Worm (Caenorhabditis elegans) whole organism, L4 larva: Measurements from ENCODE around the gene F53F1.3.

Experiments
- D1046.2 ChIP-seq: fragments of 200-800 bp; sonication (Bioruptor generic); IDR thresholded peaks from 2 replicates; pipeline ENCODE4 v1.3.6; 2022; ENCODE audit warnings: missing genetic modification characterization, missing compliant biosample characterization
- F10B5.3 ChIP-seq: sonication (generic microtip); optimal IDR thresholded peaks from 2 replicates; lab custom pipeline; 2016; ENCODE audit warnings: mild to moderate bottlenecking, missing genetic modification characterization, missing compliant biosample characterization
- F26F4.8 ChIP-seq: fragments of 200-800 bp; sonication (Bioruptor generic); conservative IDR thresholded peaks from 2 replicates; pipeline ENCODE4 v1.3.6; 2022; ENCODE audit warnings: missing genetic modification characterization, missing compliant biosample characterization
- F37D6.2 ChIP-seq: sonication (generic microtip); optimal IDR thresholded peaks from 2 replicates; lab custom pipeline; 2016; ENCODE audit warnings: mild to moderate bottlenecking, missing genetic modification characterization, missing compliant biosample characterization
- F49E8.2 ChIP-seq: sonication (generic microtip); optimal IDR thresholded peaks from 2 replicates; lab custom pipeline; 2016; ENCODE audit warnings: missing compliant biosample characterization, mild to moderate bottlenecking, missing genetic modification characterization, borderline replicate concordance
- T26A8.4 ChIP-seq: fragments of 200-800 bp; sonication (Bioruptor generic); IDR thresholded peaks from 2 replicates; pipeline ENCODE4 v1.3.6; 2022; ENCODE audit warnings: missing genetic modification characterization, missing compliant biosample characterization
- Y105C5A.15 ChIP-seq: fragments of 200-800 bp; sonication (Bioruptor generic); IDR thresholded peaks from 2 replicates; pipeline ENCODE4 v1.3.6; 2022; ENCODE audit warnings: missing genetic modification characterization, missing compliant biosample characterization
- ZK337.2 ChIP-seq: fragments of 200-800 bp; sonication (Bioruptor generic); IDR thresholded peaks from 2 replicates; pipeline ENCODE4 v1.3.6; 2022; ENCODE audit warnings: missing genetic modification reagents, missing genetic modification characterization, missing compliant biosample characterization
- aha-1 ChIP-seq: fragments of 150-350 bp; peaks from one replicate; lab custom pipeline; 2014; ENCODE audit warnings: missing biosample characterization, missing genetic modification characterization
- ama-1 ChIP-seq: fragments of 150-350 bp; optimal IDR thresholded peaks from 2 replicates; lab custom pipeline; 2014; ENCODE audit warnings: inconsistent platforms, mixed read lengths
- attf-4 ChIP-seq: sonication (generic microtip); optimal IDR thresholded peaks from 3 replicates; lab custom pipeline; 2017; ENCODE audit warnings: missing biosample characterization, missing genetic modification characterization
- ceh-20 ChIP-seq: fragments of 200-800 bp; sonication (Bioruptor generic); IDR thresholded peaks from 2 replicates; pipeline ENCODE4 v1.3.6; 2022; ENCODE audit warnings: missing genetic modification reagents, missing genetic modification characterization, missing compliant biosample characterization
- ceh-28 ChIP-seq: fragments of 150-350 bp; optimal IDR thresholded peaks from 2 replicates; lab custom pipeline; 2014; ENCODE audit warnings: missing biosample characterization, missing genetic modification reagents, missing genetic modification characterization
- ceh-44 ChIP-seq: fragments of 200-800 bp; sonication (Bioruptor generic); IDR thresholded peaks from 2 replicates; pipeline ENCODE4 v1.3.6; 2022; ENCODE audit warnings: missing genetic modification reagents, missing genetic modification characterization, missing compliant biosample characterization
- ceh-62 ChIP-seq: sonication (generic microtip); optimal IDR thresholded peaks from 2 replicates; lab custom pipeline; 2017; ENCODE audit warnings: missing biosample characterization, missing genetic modification characterization
- ces-1 ChIP-seq: fragments of 150-350 bp; sonication (generic microtip); optimal IDR thresholded peaks from 4 replicates; lab custom pipeline; 2014; ENCODE audit warnings: missing biosample characterization, missing genetic modification reagents, missing genetic modification characterization
- ctbp-1 ChIP-seq: fragments of 200-800 bp; sonication (Bioruptor generic); IDR thresholded peaks from 2 replicates; pipeline ENCODE4 v1.3.6; 2022; ENCODE audit warnings: missing genetic modification reagents, missing genetic modification characterization, missing compliant biosample characterization
- daf-12 ChIP-seq: fragments of 150-350 bp; optimal IDR thresholded peaks from 2 replicates; lab custom pipeline; 2014; ENCODE audit warnings: missing biosample characterization, missing genetic modification reagents, missing genetic modification characterization
- daf-8 ChIP-seq: fragments of 200-800 bp; sonication (Bioruptor generic); IDR thresholded peaks from 2 replicates; pipeline ENCODE4 v1.3.6; 2022; ENCODE audit warnings: missing genetic modification characterization, missing compliant biosample characterization
- dmd-6 ChIP-seq: fragments of 200-800 bp; sonication (Bioruptor generic); IDR thresholded peaks from 2 replicates; pipeline ENCODE4 v1.3.6; 2022; ENCODE audit warnings: missing genetic modification reagents, missing genetic modification characterization, missing compliant biosample characterization
- dmd-8 ChIP-seq: fragments of 200-800 bp; sonication (Bioruptor generic); IDR thresholded peaks from 2 replicates; pipeline ENCODE4 v1.3.6; 2022; ENCODE audit warnings: missing genetic modification characterization, missing compliant biosample characterization
- dmd-9 ChIP-seq: fragments of 200-800 bp; sonication (Bioruptor generic); IDR thresholded peaks from 2 replicates; pipeline ENCODE4 v1.3.6; 2022; ENCODE audit warnings: missing genetic modification reagents, missing genetic modification characterization, missing compliant biosample characterization
- dpl-1 ChIP-seq: fragments of 150-350 bp; optimal IDR thresholded peaks from 2 replicates; lab custom pipeline; 2014; ENCODE audit warnings: missing biosample characterization, missing genetic modification reagents, missing genetic modification characterization
- dve-1 ChIP-seq: sonication (generic microtip); optimal IDR thresholded peaks from 2 replicates; lab custom pipeline; 2017; ENCODE audit warnings: antibody characterized with exemption, mild to moderate bottlenecking, missing genetic modification characterization, missing compliant biosample characterization; ENCODE audit not compliant: insufficient read depth
- egl-27 ChIP-seq: sonication (generic microtip); optimal IDR thresholded peaks from 3 replicates; lab custom pipeline; 2017; ENCODE audit warnings: missing biosample characterization, missing genetic modification reagents, missing genetic modification characterization
- egl-43 ChIP-seq: fragments of 200-800 bp; sonication (Bioruptor generic); IDR thresholded peaks from 2 replicates; pipeline ENCODE4 v1.3.6; 2022; ENCODE audit warnings: missing genetic modification reagents, missing genetic modification characterization, missing compliant biosample characterization
- gei-8 ChIP-seq: fragments of 200-800 bp; sonication (Bioruptor generic); optimal IDR thresholded peaks from 2 replicates; lab custom pipeline; 2018; ENCODE audit warnings: mild to moderate bottlenecking, missing genetic modification characterization, missing compliant biosample characterization
- hlh-11 ChIP-seq: fragments of 200-800 bp; sonication (Bioruptor generic); optimal IDR thresholded peaks from 2 replicates; lab custom pipeline; 2018; ENCODE audit warnings: mild to moderate bottlenecking, missing genetic modification characterization, missing compliant biosample characterization
- hmg-1.1 ChIP-seq: fragments of 200-800 bp; sonication (Bioruptor generic); IDR thresholded peaks from 2 replicates; pipeline ENCODE4 v1.3.6; 2022; ENCODE audit warnings: missing genetic modification reagents, missing genetic modification characterization, missing compliant biosample characterization
- lin-15B ChIP-seq: fragments of 150-350 bp; sonication (generic microtip); optimal IDR thresholded peaks from 3 replicates; lab custom pipeline; 2014; ENCODE audit warnings: missing biosample characterization, missing genetic modification characterization
- lin-29 ChIP-seq: fragments of 200-800 bp; sonication (Bioruptor generic); IDR thresholded peaks from 2 replicates; pipeline ENCODE4 v1.3.6; 2022; ENCODE audit warnings: missing genetic modification reagents, missing genetic modification characterization, missing compliant biosample characterization
- lin-39 ChIP-seq: fragments of 150-350 bp; optimal IDR thresholded peaks from 2 replicates; lab custom pipeline; 2014; ENCODE audit warnings: missing biosample characterization, missing genetic modification reagents, missing genetic modification characterization
- madf-5 ChIP-seq, 2 experiments: fragments of 200-800 bp; sonication (Bioruptor generic); IDR thresholded peaks; 2 replicates each; pipeline ENCODE4 v1.3.6; 2022; ENCODE audit warnings: missing compliant biosample characterization in 2 of 2, missing genetic modification characterization in 2 of 2
- mdl-1 ChIP-seq, 2 experiments: fragments of 150-350 bp in 1 of 2; sonication (generic microtip) in 1 of 2; optimal IDR thresholded peaks; 2 replicates each; lab custom pipeline; 2014 to 2017; ENCODE audit warnings: missing biosample characterization in 2 of 2, missing genetic modification characterization in 2 of 2
- mdt-29 ChIP-seq: fragments of 200-800 bp; sonication (Bioruptor generic); IDR thresholded peaks from 2 replicates; pipeline ENCODE4 v1.3.6; 2022; ENCODE audit warnings: missing genetic modification reagents, missing genetic modification characterization, missing compliant biosample characterization
- mxl-3 ChIP-seq: fragments of 200-800 bp; sonication (Bioruptor generic); optimal IDR thresholded peaks from 2 replicates; lab custom pipeline; 2018; ENCODE audit warnings: mild to moderate bottlenecking, missing genetic modification characterization, missing compliant biosample characterization
- nhr-102 ChIP-seq: sonication (generic microtip); optimal IDR thresholded peaks from 2 replicates; lab custom pipeline; 2016; ENCODE audit warnings: mild to moderate bottlenecking, missing genetic modification characterization, moderate library complexity, missing compliant biosample characterization
- nhr-11 ChIP-seq: fragments of 150-350 bp; optimal IDR thresholded peaks from 2 replicates; lab custom pipeline; 2014; ENCODE audit warnings: missing biosample characterization, missing genetic modification characterization
- nhr-25 ChIP-seq: sonication (generic microtip); optimal IDR thresholded peaks from 2 replicates; lab custom pipeline; 2017; ENCODE audit warnings: missing genetic modification characterization, mild to moderate bottlenecking, missing compliant biosample characterization, antibody characterized with exemption, moderate library complexity, borderline replicate concordance; ENCODE audit not compliant: insufficient read depth
- nhr-28 ChIP-seq: fragments of 150-350 bp; optimal IDR thresholded peaks from 2 replicates; lab custom pipeline; 2014; ENCODE audit warnings: missing biosample characterization, missing genetic modification characterization
- nhr-41 ChIP-seq: fragments of 200-800 bp; sonication (Bioruptor generic); IDR thresholded peaks from 2 replicates; pipeline ENCODE4 v1.3.6; 2022; ENCODE audit warnings: missing genetic modification reagents, missing genetic modification characterization, missing compliant biosample characterization
- nhr-42 ChIP-seq: fragments of 200-800 bp; sonication (Bioruptor generic); IDR thresholded peaks from 2 replicates; pipeline ENCODE4 v1.3.6; 2022; ENCODE audit warnings: missing genetic modification characterization, missing compliant biosample characterization
- nhr-77 ChIP-seq: fragments of 150-350 bp; optimal IDR thresholded peaks from 2 replicates; lab custom pipeline; 2014; ENCODE audit warnings: missing biosample characterization, missing genetic modification characterization
- php-3 ChIP-seq: fragments of 200-800 bp; sonication (Bioruptor generic); IDR thresholded peaks from 2 replicates; pipeline ENCODE4 v1.3.6; 2022; ENCODE audit warnings: missing genetic modification reagents, missing genetic modification characterization, missing compliant biosample characterization
- rbr-2 ChIP-seq: sonication (generic microtip); optimal IDR thresholded peaks from 2 replicates; lab custom pipeline; 2016; ENCODE audit warnings: missing genotype, missing genetic modification characterization, missing compliant biosample characterization
- set-16 ChIP-seq: fragments of 200-800 bp; sonication (Bioruptor generic); IDR thresholded peaks from 2 replicates; pipeline ENCODE4 v1.3.6; 2022; ENCODE audit warnings: missing genetic modification reagents, missing genetic modification characterization, missing compliant biosample characterization
- snpc-1.2 ChIP-seq: fragments of 200-800 bp; sonication (Bioruptor generic); IDR thresholded peaks from 2 replicates; pipeline ENCODE4 v1.3.6; 2022; ENCODE audit warnings: missing genetic modification reagents, missing genetic modification characterization, missing compliant biosample characterization
- tag-97 ChIP-seq: fragments of 200-800 bp; sonication (Bioruptor generic); IDR thresholded peaks from 2 replicates; pipeline ENCODE4 v1.3.6; 2022; ENCODE audit warnings: missing genetic modification characterization, missing compliant biosample characterization
- unc-39 ChIP-seq: sonication (generic microtip); optimal IDR thresholded peaks from 2 replicates; lab custom pipeline; 2017; ENCODE audit warnings: missing biosample characterization, missing genetic modification characterization
- unc-62 ChIP-seq, 3 experiments: fragments of 150-350 bp in 1 of 3; sonication (generic microtip); optimal IDR thresholded peaks in 2 of 3; peaks in 1 of 3; 1 replicate in 1 of 3; 2 replicates in 2 of 3; lab custom pipeline; 2014 to 2017; ENCODE audit warnings: missing biosample characterization in 3 of 3, missing genetic modification characterization in 3 of 3, missing genetic modification reagents in 3 of 3, missing genotype in 1 of 3
- zfp-2 ChIP-seq: sonication (generic microtip); optimal IDR thresholded peaks from 2 replicates; lab custom pipeline; 2016; ENCODE audit warnings: mild to moderate bottlenecking, missing genetic modification characterization, missing compliant biosample characterization
- zfp-3 ChIP-seq: fragments of 200-800 bp; sonication (Bioruptor generic); conservative IDR thresholded peaks from 2 replicates; pipeline ENCODE4 v1.3.6; 2022; ENCODE audit warnings: missing genetic modification reagents, missing genetic modification characterization, missing compliant biosample characterization

Gene F53F1.3

DNA sequence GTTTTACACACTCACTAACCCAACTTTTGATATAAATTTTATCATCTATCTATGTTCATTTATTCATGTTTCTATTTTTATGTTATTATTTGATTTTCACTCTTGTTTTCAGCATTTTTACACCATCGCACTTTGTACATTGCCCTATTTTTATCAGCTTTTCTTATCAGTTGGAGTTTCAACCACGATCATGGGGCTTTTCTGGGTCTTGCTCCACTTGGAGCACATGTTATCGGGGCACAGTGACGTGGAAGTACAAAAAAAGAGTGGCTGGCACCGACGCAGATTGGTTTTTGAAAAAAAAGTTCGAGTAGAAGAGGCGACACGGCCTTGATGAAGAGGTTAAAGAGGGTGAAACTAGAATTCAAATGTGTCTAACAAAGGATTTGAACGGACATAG, 30.9 kb upstream of the F53F1.3 start (continued):
- TF ChIP-seq Y105C5A.15 (GFP tag; lab: Robert Waterston, UW) (no peak), gei-8 (GFP tag; lab: Kevin White, UChicago) (no peak), nhr-77 (tag; lab: Kevin White, UChicago) (peak; percentile 79), egl-43 (no peak), unc-39 (tag; lab: Kevin White, UChicago) (no peak), dmd-9 (GFP tag; lab: Robert Waterston, UW) (no peak), F37D6.2 (tag; lab: Kevin White, UChicago) (no peak), ZK337.2 (GFP tag; lab: Robert Waterston, UW) (no peak), nhr-11 (no peak), ceh-62 (tag; lab: Kevin White, UChicago) (no peak), ceh-28 (no peak), daf-12 (tag; lab: Kevin White, UChicago) (no peak), dpl-1 (GFP tag; lab: Kevin White, UChicago) (no peak), aha-1 (tag; lab: Kevin White, UChicago) (no peak), snpc-1.2 (GFP tag; lab: Robert Waterston, UW) (no peak), mxl-3 (GFP tag; lab: Kevin White, UChicago) (no peak), F49E8.2 (tag; lab: Kevin White, UChicago) (no peak), set-16 (no peak), zfp-3 (no peak), ceh-20 (no peak), hmg-1.1 (GFP tag; lab: Robert Waterston, UW) (no peak), nhr-102 (tag; lab: Kevin White, UChicago) (peak; percentile 52), ces-1 (GFP tag; lab: Kevin White, UChicago) (no peak), F10B5.3 (tag; lab: Kevin White, UChicago) (no peak), nhr-42 (GFP tag; lab: Robert Waterston, UW) (no peak), php-3 (GFP tag; lab: Robert Waterston, UW) (peak; percentile 71), tag-97 (GFP tag; lab: Robert Waterston, UW) (no peak), mdl-1 (tag; optimal IDR thresholded peaks at IDR 0.05; lab: Kevin White, UChicago) (peak in 1 of 2 experiments; percentile 26), nhr-25 (tag; lab: Kevin White, UChicago) (no peak), lin-15B (tag; lab: Kevin White, UChicago) (no peak), dmd-8 (no peak), nhr-41 (0 out of 2 replicates have a peak, but pooled peaks have one; percentile 13), attf-4 (tag; lab: Kevin White, UChicago) (no peak), nhr-28 (tag; lab: Kevin White, UChicago) (peak; percentile 62), rbr-2 (tag; lab: Kevin White, UChicago) (no peak), dmd-6 (peak; percentile 89), hlh-11 (tag; lab: Kevin White, UChicago) (peak; percentile 85), T26A8.4 (no peak), ceh-44 (GFP tag; lab: Robert Waterston, UW) (no peak), D1046.2 (GFP tag; lab: Robert Waterston, UW) (no peak), lin-29 (no peak), madf-5 (GFP tag; IDR thresholded peaks at IDR 0.05; lab: Robert Waterston, UW) (no peak), daf-8 (GFP tag; lab: Robert Waterston, UW) (no peak), unc-62 (GFP tag; optimal IDR thresholded peaks at IDR 0.05 in 1 of 2; lab: Kevin White, UChicago) (no peak), unc-62 (tag; optimal IDR thresholded peaks at IDR 0.05; lab: Kevin White, UChicago) (no peak), ama-1 (no peak), dve-1 (tag; lab: Kevin White, UChicago) (peak; percentile 97), F26F4.8 (no peak), egl-27 (tag; lab: Kevin White, UChicago) (no peak), ctbp-1 (no peak), lin-39 (tag; lab: Kevin White, UChicago) (no peak), zfp-2 (tag; lab: Kevin White, UChicago) (no peak), mdt-29 (GFP tag; lab: Robert Waterston, UW) (0 out of 2 replicates have a peak, but pooled peaks have one; percentile 10)
